Fruit fly (Drosophila melanogaster) whole organism, prepupa: ENCODE results near the gene Blimp-1.

ENCODE experiments used
- CG3032 ChIP-seq: fragments of 200-800 bp; optimal IDR thresholded peaks from 2 replicates; lab custom pipeline; 2019; ENCODE audit warnings: missing biosample characterization, mild to moderate bottlenecking, missing genetic modification characterization, moderate library complexity
- Eip93F ChIP-seq: fragments of 200-800 bp; sonication (Bioruptor generic); optimal IDR thresholded peaks from 2 replicates; lab custom pipeline; 2016; ENCODE audit warnings: missing biosample characterization, mild to moderate bottlenecking, missing genetic modification characterization

dm6 chr3L:5621506-5621905, 9.3 kb upstream of the Blimp-1 start:
- no peak for TF ChIP-seq CG3032 (tag; lab: Kevin White, UChicago)
- TF ChIP-seq Eip93F (GFP tag; lab: Kevin White, UChicago) = no peak
